Fruit fly (Drosophila melanogaster) whole organism, embryonic: Measurements from ENCODE around the gene Eig71Ea.

ENCODE experiments used
- Ada2b ChIP-seq: fragments of 200-800 bp; sonication (Bioruptor generic); IDR thresholded peaks from 2 replicates; pipeline ENCODE4 v1.3.6; 2022; ENCODE audit warnings: missing biosample characterization, missing genetic modification characterization
- Blimp-1 ChIP-seq: fragments of 200-800 bp; sonication (Bioruptor generic); optimal IDR thresholded peaks from 3 replicates; lab custom pipeline; 2018; ENCODE audit warnings: missing biosample characterization, missing genetic modification characterization, mild to moderate bottlenecking, moderate library complexity, missing genetic modification reagents
- CG10321 ChIP-seq: fragments of 200-800 bp; sonication (Bioruptor generic); IDR thresholded peaks from 2 replicates; pipeline ENCODE4 v1.3.6; 2022; ENCODE audit warnings: missing biosample characterization, missing genetic modification characterization
- CG10979 ChIP-seq: fragments of 200-800 bp; sonication (Bioruptor generic); optimal IDR thresholded peaks from 2 replicates; lab custom pipeline; 2018; ENCODE audit warnings: missing biosample characterization, mild to moderate bottlenecking, missing genetic modification characterization, moderate library complexity
- CG11504 ChIP-seq: fragments of 200-800 bp; sonication (Bioruptor generic); optimal IDR thresholded peaks from 3 replicates; lab custom pipeline; 2019; ENCODE audit warnings: missing biosample characterization, mild to moderate bottlenecking, missing genetic modification characterization, moderate library complexity
- CG12391 ChIP-seq: fragments of 200-800 bp; sonication (Bioruptor generic); optimal IDR thresholded peaks from 3 replicates; lab custom pipeline; 2018; ENCODE audit warnings: missing biosample characterization, mild to moderate bottlenecking, missing genetic modification characterization, moderate library complexity
- CG14014 ChIP-seq: fragments of 200-800 bp; sonication (Bioruptor generic); IDR thresholded peaks from 2 replicates; pipeline ENCODE4 v1.3.6; 2022; ENCODE audit warnings: missing biosample characterization, missing genetic modification characterization
- CG14710 ChIP-seq: fragments of 200-800 bp; sonication (Bioruptor generic); optimal IDR thresholded peaks from 3 replicates; lab custom pipeline; 2019; ENCODE audit warnings: missing biosample characterization, mild to moderate bottlenecking, missing genetic modification characterization, moderate library complexity
- CG1603 ChIP-seq: fragments of 200-800 bp; sonication (Bioruptor generic); optimal IDR thresholded peaks from 2 replicates; lab custom pipeline; 2019; ENCODE audit warnings: missing biosample characterization, mild to moderate bottlenecking, missing genetic modification characterization, moderate library complexity
- CG17359 ChIP-seq: fragments of 200-800 bp; sonication (Bioruptor generic); optimal IDR thresholded peaks from 3 replicates; lab custom pipeline; 2018; ENCODE audit warnings: missing biosample characterization, mild to moderate bottlenecking, missing genetic modification characterization, moderate library complexity
- CG2120 ChIP-seq: fragments of 200-800 bp; sonication (Bioruptor generic); optimal IDR thresholded peaks from 3 replicates; lab custom pipeline; 2016; ENCODE audit warnings: missing biosample characterization, missing genetic modification characterization
- CG2678 ChIP-seq: fragments of 200-800 bp; sonication (Bioruptor generic); optimal IDR thresholded peaks from 3 replicates; lab custom pipeline; 2019; ENCODE audit warnings: missing biosample characterization, mild to moderate bottlenecking, missing genetic modification characterization, moderate library complexity
- CG2875 ChIP-seq: fragments of 200-800 bp; sonication (Bioruptor generic); optimal IDR thresholded peaks from 2 replicates; lab custom pipeline; 2017; ENCODE audit warnings: missing biosample characterization, mild to moderate bottlenecking, missing genetic modification characterization, missing genetic modification reagents
- CG31441 ChIP-seq: fragments of 200-800 bp; sonication (Bioruptor generic); IDR thresholded peaks from 2 replicates; pipeline ENCODE4 v1.3.6; 2022; ENCODE audit warnings: missing biosample characterization, missing genetic modification characterization
- CG4820 ChIP-seq: fragments of 200-800 bp; sonication (Bioruptor generic); optimal IDR thresholded peaks from 3 replicates; lab custom pipeline; 2016; ENCODE audit warnings: missing biosample characterization, missing genetic modification characterization
- CG7556 ChIP-seq: fragments of 200-800 bp; sonication (Bioruptor generic); optimal IDR thresholded peaks from 2 replicates; lab custom pipeline; 2017; ENCODE audit warnings: missing biosample characterization, mild to moderate bottlenecking, missing genetic modification characterization
- CG7839 ChIP-seq: fragments of 200-800 bp; sonication (Bioruptor generic); optimal IDR thresholded peaks from 3 replicates; lab custom pipeline; 2018; ENCODE audit warnings: missing biosample characterization, mild to moderate bottlenecking, missing genetic modification characterization, moderate library complexity
- CG7928 ChIP-seq: fragments of 200-800 bp; sonication (Bioruptor generic); optimal IDR thresholded peaks from 2 replicates; lab custom pipeline; 2017; ENCODE audit warnings: missing biosample characterization, mild to moderate bottlenecking, missing genetic modification characterization
- CG8359 ChIP-seq: fragments of 200-800 bp; sonication (Bioruptor generic); optimal IDR thresholded peaks from 2 replicates; lab custom pipeline; 2017; ENCODE audit warnings: missing biosample characterization, mild to moderate bottlenecking, missing genetic modification characterization, borderline replicate concordance
- CG8924 ChIP-seq: fragments of 200-800 bp; optimal IDR thresholded peaks from 3 replicates; lab custom pipeline; 2019; ENCODE audit warnings: missing biosample characterization, mild to moderate bottlenecking, missing genetic modification characterization, moderate library complexity
- Eip74EF ChIP-seq, 2 experiments: fragments of 200-800 bp in 1 of 2; fragments of >200 bp in 1 of 2; sonication (Bioruptor generic) in 1 of 2; optimal IDR thresholded peaks; 2 replicates each; lab custom pipeline; 2017 to 2019; ENCODE audit warnings: missing biosample characterization in 2 of 2, missing genetic modification characterization in 2 of 2, mild to moderate bottlenecking in 1 of 2, moderate library complexity in 1 of 2
- Ets65A ChIP-seq: fragments of 200-800 bp; sonication (Bioruptor generic); peaks from one replicate; lab custom pipeline; 2016; ENCODE audit warnings: missing biosample characterization, missing genetic modification characterization
- Hr51 ChIP-seq, 2 experiments: fragments of 200-800 bp; sonication (Bioruptor generic); optimal IDR thresholded peaks; 2 replicates in 1 of 2; 3 replicates in 1 of 2; lab custom pipeline; 2016 to 2018; ENCODE audit warnings: missing biosample characterization in 2 of 2, missing genetic modification characterization in 2 of 2, mild to moderate bottlenecking in 1 of 2, moderate library complexity in 1 of 2
- Max ChIP-seq: fragments of 200-800 bp; sonication (Bioruptor generic); optimal IDR thresholded peaks from 2 replicates; lab custom pipeline; 2016; ENCODE audit warnings: missing biosample characterization, mild to moderate bottlenecking, missing genetic modification characterization
- Med ChIP-seq: fragments of 200-800 bp; sonication (Bioruptor generic); peaks from one replicate; lab custom pipeline; 2016; ENCODE audit warnings: missing biosample characterization, missing genetic modification characterization, mild to moderate bottlenecking, inconsistent platforms, moderate library complexity
- NC2β ChIP-seq: fragments of 200-800 bp; sonication (Bioruptor generic); optimal IDR thresholded peaks from 2 replicates; lab custom pipeline; 2016; ENCODE audit warnings: missing biosample characterization, missing genetic modification characterization
- Sox102F ChIP-seq: fragments of 200-800 bp; sonication (Bioruptor generic); optimal IDR thresholded peaks from 2 replicates; lab custom pipeline; 2018; ENCODE audit warnings: missing biosample characterization, mild to moderate bottlenecking, missing genetic modification characterization, moderate library complexity
- Ssrp ChIP-seq: fragments of 200-800 bp; sonication (Bioruptor generic); optimal IDR thresholded peaks from 2 replicates; lab custom pipeline; 2018; ENCODE audit warnings: missing biosample characterization, mild to moderate bottlenecking, missing genetic modification characterization, moderate library complexity
- Xrp1 ChIP-seq: fragments of 200-800 bp; sonication (Bioruptor generic); IDR thresholded peaks from 2 replicates; pipeline ENCODE4 v1.3.6; 2022; ENCODE audit warnings: missing biosample characterization, missing genetic modification characterization
- bcd ChIP-seq: fragments of 200-800 bp; sonication (Bioruptor generic); optimal IDR thresholded peaks from 2 replicates; lab custom pipeline; 2017; ENCODE audit warnings: missing biosample characterization, mild to moderate bottlenecking, missing genetic modification characterization
- bigmax ChIP-seq: fragments of 200-800 bp; sonication (Bioruptor generic); optimal IDR thresholded peaks from 2 replicates; lab custom pipeline; 2018; ENCODE audit warnings: missing biosample characterization, mild to moderate bottlenecking, missing genetic modification characterization
- bsh ChIP-seq, 2 experiments: fragments of 200-800 bp; sonication (Bioruptor generic); optimal IDR thresholded peaks; 2 replicates each; lab custom pipeline; 2017 to 2018; ENCODE audit warnings: mild to moderate bottlenecking in 2 of 2, missing biosample characterization in 2 of 2, missing genetic modification characterization in 2 of 2, moderate library complexity in 1 of 2
- ci ChIP-seq: fragments of 200-800 bp; sonication (Bioruptor generic); IDR thresholded peaks from 3 replicates; pipeline ENCODE4 v1.3.6; 2022; ENCODE audit warnings: missing biosample characterization, missing genetic modification characterization
- dmrt99B ChIP-seq: fragments of 200-800 bp; sonication (Bioruptor generic); optimal IDR thresholded peaks from 2 replicates; lab custom pipeline; 2018; ENCODE audit warnings: missing biosample characterization, mild to moderate bottlenecking, missing genetic modification characterization, moderate library complexity
- gcm ChIP-seq: fragments of 200-800 bp; sonication (Bioruptor generic); optimal IDR thresholded peaks from 2 replicates; lab custom pipeline; 2019; ENCODE audit warnings: missing biosample characterization, mild to moderate bottlenecking, missing genetic modification characterization, moderate library complexity
- gem ChIP-seq: fragments of 200-800 bp; sonication (Bioruptor generic); optimal IDR thresholded peaks from 2 replicates; lab custom pipeline; 2019; ENCODE audit warnings: missing biosample characterization, mild to moderate bottlenecking, missing genetic modification characterization, moderate library complexity
- grau ChIP-seq: fragments of 200-800 bp; optimal IDR thresholded peaks from 3 replicates; lab custom pipeline; 2019; ENCODE audit warnings: missing biosample characterization, mild to moderate bottlenecking, missing genetic modification characterization, moderate library complexity
- ind ChIP-seq: fragments of 200-800 bp; sonication (Bioruptor generic); optimal IDR thresholded peaks from 3 replicates; lab custom pipeline; 2016; ENCODE audit warnings: missing biosample characterization, missing genetic modification characterization
- lola ChIP-seq, 3 experiments: fragments of >200 bp in 2 of 3; fragments of 200-800 bp in 1 of 3; sonication (Bioruptor generic) in 1 of 3; optimal IDR thresholded peaks; 2 replicates each; lab custom pipeline; 2017 to 2019; ENCODE audit warnings: missing biosample characterization in 3 of 3, missing genetic modification characterization in 3 of 3, mild to moderate bottlenecking in 1 of 3, moderate library complexity in 1 of 3
- phol ChIP-seq: fragments of 200-800 bp; sonication (Bioruptor generic); optimal IDR thresholded peaks from 3 replicates; lab custom pipeline; 2018; ENCODE audit warnings: missing biosample characterization, mild to moderate bottlenecking, missing genetic modification characterization, moderate library complexity
- pzg ChIP-seq: fragments of 200-800 bp; sonication (Bioruptor generic); optimal IDR thresholded peaks from 3 replicates; lab custom pipeline; 2018; ENCODE audit warnings: missing biosample characterization, mild to moderate bottlenecking, missing genetic modification characterization, moderate library complexity
- row ChIP-seq: fragments of 200-800 bp; sonication (Bioruptor generic); IDR thresholded peaks from 3 replicates; pipeline ENCODE4 v1.3.6; 2022; ENCODE audit warnings: missing biosample characterization, missing genetic modification characterization
- sens ChIP-seq: fragments of 200-800 bp; sonication (Bioruptor generic); peaks from one replicate; lab custom pipeline; 2016; ENCODE audit warnings: missing biosample characterization, missing genetic modification characterization
- tin ChIP-seq: fragments of 200-800 bp; sonication (Bioruptor generic); optimal IDR thresholded peaks from 3 replicates; lab custom pipeline; 2016; ENCODE audit warnings: missing biosample characterization, missing genetic modification characterization
- ttk ChIP-seq: fragments of 200-800 bp; sonication (Bioruptor generic); IDR thresholded peaks from 2 replicates; pipeline ENCODE4 v2.1.2; 2022; ENCODE audit warnings: missing biosample characterization, missing genetic modification characterization
- unpg ChIP-seq: fragments of 200-800 bp; sonication (Bioruptor generic); optimal IDR thresholded peaks from 3 replicates; lab custom pipeline; 2018; ENCODE audit warnings: missing biosample characterization, mild to moderate bottlenecking, missing genetic modification characterization, moderate library complexity
- zfh1 ChIP-seq: fragments of 200-800 bp; sonication (Bioruptor generic); IDR thresholded peaks from 3 replicates; pipeline ENCODE4 v1.3.6; 2022; ENCODE audit warnings: missing biosample characterization, missing genetic modification characterization

Gene Eig71Ea

dm6 chr3L:15678284-15678683, 28.8 kb upstream of the Eig71Ea start (continued):
- no peak for TF ChIP-seq NC2β
- TF ChIP-seq bigmax, result no peak
- no peak for TF ChIP-seq bcd (GFP tag; lab: Kevin White, UChicago)

dm6 chr3L:15677662-15678061, 28.2 kb upstream of the Eig71Ea start:
- TF ChIP-seq lola (GFP tag; optimal IDR thresholded peaks at IDR 0.05; lab: Kevin White, UChicago) (no peak), ci (GFP tag; lab: Robert Waterston, UW) (peak; percentile 56; the same call in 1 of the 3 replicates), row (peak; percentile 46; the same call in 2 of the 3 replicates), Med (GFP tag; lab: Kevin White, UChicago) (peak; percentile 37), CG10321 (GFP tag; lab: Robert Waterston, UW) (0 out of 2 replicates have a peak, but pooled peaks have one; percentile 5), CG31441 (GFP tag; lab: Robert Waterston, UW) (0 out of 2 replicates have a peak, but pooled peaks have one; percentile 12), Eip74EF (GFP tag; optimal IDR thresholded peaks at IDR 0.05; lab: Kevin White, UChicago) (no peak), ind (GFP tag; lab: Kevin White, UChicago) (peak; percentile 6), zfh1 (GFP tag; lab: Robert Waterston, UW) (0 out of 3 replicates have a peak, but pooled peaks have one; percentile 1), CG17359 (tag; lab: Kevin White, UChicago) (peak; percentile 30), CG7928 (GFP tag; lab: Kevin White, UChicago) (no peak), dmrt99B (tag; lab: Kevin White, UChicago) (peak; percentile 1), phol (tag; lab: Kevin White, UChicago) (peak; percentile 18), bcd (GFP tag; lab: Kevin White, UChicago) (no peak), CG1603 (tag; lab: Kevin White, UChicago) (peak; percentile 22), CG4820 (GFP tag; lab: Kevin White, UChicago) (peak; percentile 7), Hr51 (GFP tag; optimal IDR thresholded peaks at IDR 0.05; lab: Kevin White, UChicago) (peak in 1 of 2 experiments; percentile 10), pzg (no peak), CG7839 (tag; lab: Kevin White, UChicago) (peak; percentile 29), CG12391 (tag; lab: Kevin White, UChicago) (peak; percentile 9), CG11504 (tag; lab: Kevin White, UChicago) (peak; percentile 32), Ssrp (tag; lab: Kevin White, UChicago) (peak; percentile 22), gcm (GFP tag; lab: Kevin White, UChicago) (no peak), CG8924 (tag; lab: Kevin White, UChicago) (peak; percentile 1), grau (peak; percentile 18), bsh (GFP tag; optimal IDR thresholded peaks at IDR 0.05; lab: Kevin White, UChicago) (peak in 1 of 2 experiments; percentile 33), unpg (peak; percentile 17), CG2120 (GFP tag; lab: Kevin White, UChicago) (peak; percentile 18), CG10979 (tag; lab: Kevin White, UChicago) (peak; percentile 25), CG2875 (GFP tag; lab: Kevin White, UChicago) (no peak), Max (GFP tag; lab: Kevin White, UChicago) (no peak), Xrp1 (GFP tag; lab: Robert Waterston, UW) (0 out of 2 replicates have a peak, but pooled peaks have one; percentile 21), CG14710 (tag; lab: Kevin White, UChicago) (peak; percentile 6), Sox102F (GFP tag; lab: Kevin White, UChicago) (peak; percentile 32), CG8359 (no peak), CG7556 (GFP tag; lab: Kevin White, UChicago) (peak; percentile 8), tin (GFP tag; lab: Kevin White, UChicago) (no peak), sens (GFP tag; lab: Kevin White, UChicago) (peak; percentile 70), gem (peak; percentile 44), Ets65A (GFP tag; lab: Kevin White, UChicago) (peak; percentile 94), Blimp-1 (GFP tag; lab: Kevin White, UChicago) (peak; percentile 25), CG2678 (tag; lab: Kevin White, UChicago) (peak; percentile 33), CG14014 (0 out of 2 replicates have a peak, but pooled peaks have one; percentile 34), Ada2b (GFP tag; lab: Robert Waterston, UW) (0 out of 2 replicates have a peak, but pooled peaks have one; percentile 14), ttk (GFP tag; lab: Robert Waterston, UW) (no peak)
